Worm (Caenorhabditis elegans) whole organism, L1 larva: Measurements from ENCODE around the gene rpb-2.

ENCODE experiments used
- C04F5.9 ChIP-seq: sonication (generic microtip); optimal IDR thresholded peaks from 2 replicates; lab custom pipeline; 2016; ENCODE audit warnings: missing genetic modification characterization, missing compliant biosample characterization
- F16B12.6 ChIP-seq: fragments of 150-350 bp; optimal IDR thresholded peaks from 2 replicates; lab custom pipeline; 2014; ENCODE audit warnings: missing biosample characterization, missing genetic modification characterization
- aha-1 ChIP-seq: fragments of 150-350 bp; optimal IDR thresholded peaks from 2 replicates; lab custom pipeline; 2014; ENCODE audit warnings: missing biosample characterization, missing genetic modification characterization
- aly-2 ChIP-seq: fragments of 150-350 bp; optimal IDR thresholded peaks from 2 replicates; lab custom pipeline; 2014; ENCODE audit warnings: missing biosample characterization, missing genetic modification characterization
- ama-1 ChIP-seq: fragments of 150-350 bp; optimal IDR thresholded peaks from 2 replicates; lab custom pipeline; 2014
- blmp-1 ChIP-seq: fragments of 150-350 bp; optimal IDR thresholded peaks from 2 replicates; lab custom pipeline; 2014; ENCODE audit warnings: missing biosample characterization, missing genetic modification characterization
- ceh-63 ChIP-seq: fragments of 200-800 bp; sonication (Bioruptor generic); optimal IDR thresholded peaks from 2 replicates; lab custom pipeline; 2018; ENCODE audit warnings: mild to moderate bottlenecking, missing genetic modification characterization, missing compliant biosample characterization
- ces-1 ChIP-seq: fragments of 150-350 bp; optimal IDR thresholded peaks from 2 replicates; lab custom pipeline; 2014; ENCODE audit warnings: missing biosample characterization, missing genetic modification reagents, missing genetic modification characterization
- efl-1 ChIP-seq, 4 experiments: fragments of 150-350 bp; optimal IDR thresholded peaks in 3 of 4; peaks in 1 of 4; 1 replicate in 1 of 4; 2 replicates in 3 of 4; lab custom pipeline; 2014; ENCODE audit warnings: missing biosample characterization in 2 of 4, missing genetic modification characterization in 2 of 4, missing genetic modification reagents in 2 of 4
- efl-3 ChIP-seq: fragments of 200-800 bp; sonication (Bioruptor generic); optimal IDR thresholded peaks from 2 replicates; lab custom pipeline; 2018; ENCODE audit warnings: mild to moderate bottlenecking, missing genetic modification characterization, missing compliant biosample characterization
- egl-13 ChIP-seq: sonication (generic microtip); optimal IDR thresholded peaks from 2 replicates; lab custom pipeline; 2016; ENCODE audit warnings: missing genotype, missing genetic modification reagents, missing genetic modification characterization, missing compliant biosample characterization
- egl-27 ChIP-seq, 2 experiments: fragments of 150-350 bp in 1 of 2; sonication (generic microtip); optimal IDR thresholded peaks; 3 replicates each; lab custom pipeline; 2017 to 2018; ENCODE audit warnings: missing biosample characterization in 2 of 2, missing genetic modification characterization in 2 of 2, missing genetic modification reagents in 2 of 2
- elt-3 ChIP-seq, 6 experiments: fragments of 150-350 bp in 1 of 6; sonication (generic microtip); optimal IDR thresholded peaks; 2 replicates each; lab custom pipeline; 2017 to 2018; ENCODE audit warnings: missing biosample characterization in 6 of 6, missing genetic modification characterization in 6 of 6, inconsistent platforms in 1 of 6
- fkh-10 ChIP-seq: sonication (generic microtip); optimal IDR thresholded peaks from 2 replicates; lab custom pipeline; 2017; ENCODE audit warnings: missing biosample characterization, missing genetic modification reagents, missing genetic modification characterization
- fkh-4 ChIP-seq: sonication (generic microtip); optimal IDR thresholded peaks from 2 replicates; lab custom pipeline; 2016; ENCODE audit warnings: missing compliant biosample characterization, missing genetic modification characterization, borderline replicate concordance
- fkh-8 ChIP-seq: sonication (generic microtip); optimal IDR thresholded peaks from 2 replicates; lab custom pipeline; 2016; ENCODE audit warnings: mild to moderate bottlenecking, missing genetic modification characterization, missing compliant biosample characterization
- fos-1 ChIP-seq: fragments of 150-350 bp; optimal IDR thresholded peaks from 2 replicates; lab custom pipeline; 2014; ENCODE audit warnings: missing biosample characterization, missing genetic modification characterization
- hlh-4 ChIP-seq: sonication (generic microtip); optimal IDR thresholded peaks from 2 replicates; lab custom pipeline; 2016; ENCODE audit warnings: mild to moderate bottlenecking, missing genetic modification characterization, missing compliant biosample characterization
- isw-1 ChIP-seq: fragments of 200-800 bp; sonication (Bioruptor generic); IDR thresholded peaks from 2 replicates; pipeline ENCODE4 v1.3.6; 2022; ENCODE audit warnings: missing genetic modification characterization, missing compliant biosample characterization
- lin-15B ChIP-seq: fragments of 150-350 bp; sonication (generic microtip); optimal IDR thresholded peaks from 3 replicates; lab custom pipeline; 2014; ENCODE audit warnings: missing biosample characterization, missing genetic modification characterization
- lin-35 ChIP-seq, 2 experiments: fragments of 150-350 bp; optimal IDR thresholded peaks; 2 replicates each; lab custom pipeline; 2014; ENCODE audit warnings: missing biosample characterization in 2 of 2, missing genetic modification characterization in 2 of 2, missing genetic modification reagents in 2 of 2
- lin-39 ChIP-seq: fragments of 150-350 bp; optimal IDR thresholded peaks from 2 replicates; lab custom pipeline; 2014; ENCODE audit warnings: missing biosample characterization, missing genetic modification reagents, missing genetic modification characterization
- mdl-1 ChIP-seq, 2 experiments: fragments of 150-350 bp; optimal IDR thresholded peaks; 2 replicates each; lab custom pipeline; 2014 to 2017; ENCODE audit warnings: missing biosample characterization in 2 of 2, missing genetic modification characterization in 2 of 2, inconsistent platforms in 1 of 2
- mep-1 ChIP-seq: fragments of 150-350 bp; optimal IDR thresholded peaks from 2 replicates; lab custom pipeline; 2014; ENCODE audit warnings: missing biosample characterization, missing genetic modification characterization
- nhr-12 ChIP-seq: sonication (generic microtip); optimal IDR thresholded peaks from 2 replicates; lab custom pipeline; 2017; ENCODE audit warnings: missing biosample characterization, missing genetic modification characterization
- nhr-19 ChIP-seq: fragments of 200-800 bp; sonication (Bioruptor generic); conservative IDR thresholded peaks from 2 replicates; pipeline ENCODE4 v1.3.6; 2022; ENCODE audit warnings: missing genetic modification characterization, missing compliant biosample characterization
- nhr-20 ChIP-seq: sonication (generic microtip); optimal IDR thresholded peaks from 2 replicates; lab custom pipeline; 2016; ENCODE audit warnings: mild to moderate bottlenecking, missing genetic modification characterization, missing compliant biosample characterization
- nhr-76 ChIP-seq: sonication (generic microtip); optimal IDR thresholded peaks from 2 replicates; lab custom pipeline; 2017; ENCODE audit warnings: missing biosample characterization, missing genetic modification characterization
- nhr-77 ChIP-seq: fragments of 150-350 bp; optimal IDR thresholded peaks from 2 replicates; lab custom pipeline; 2014; ENCODE audit warnings: missing biosample characterization, missing genetic modification characterization
- nhr-85 ChIP-seq: sonication (generic microtip); peaks from one replicate; lab custom pipeline; 2016; ENCODE audit warnings: missing genetic modification characterization, inconsistent platforms, missing compliant biosample characterization
- nhr-90 ChIP-seq: sonication (generic microtip); optimal IDR thresholded peaks from 2 replicates; lab custom pipeline; 2016; ENCODE audit warnings: mild to moderate bottlenecking, missing genetic modification characterization, missing compliant biosample characterization; ENCODE audit not compliant: poor library complexity
- pag-3 ChIP-seq: sonication (generic microtip); optimal IDR thresholded peaks from 2 replicates; lab custom pipeline; 2017; ENCODE audit warnings: missing genetic modification characterization, mild to moderate bottlenecking, missing compliant biosample characterization, antibody characterized with exemption, borderline replicate concordance; ENCODE audit not compliant: insufficient read depth
- pax-3 ChIP-seq: fragments of 200-800 bp; sonication (Bioruptor generic); optimal IDR thresholded peaks from 2 replicates; lab custom pipeline; 2018; ENCODE audit warnings: mild to moderate bottlenecking, missing genetic modification characterization, moderate library complexity, missing compliant biosample characterization
- snu-23 ChIP-seq: sonication (generic microtip); optimal IDR thresholded peaks from 2 replicates; lab custom pipeline; 2016; ENCODE audit warnings: missing genetic modification characterization, missing compliant biosample characterization
- sox-4 ChIP-seq: sonication (generic microtip); optimal IDR thresholded peaks from 2 replicates; lab custom pipeline; 2016; ENCODE audit warnings: missing genetic modification characterization, missing compliant biosample characterization
- sup-37 ChIP-seq: fragments of 200-800 bp; sonication (Bioruptor generic); optimal IDR thresholded peaks from 2 replicates; lab custom pipeline; 2018; ENCODE audit warnings: mild to moderate bottlenecking, missing genetic modification characterization, missing compliant biosample characterization
- tbx-2 ChIP-seq: sonication (generic microtip); optimal IDR thresholded peaks from 2 replicates; lab custom pipeline; 2016; ENCODE audit warnings: missing genetic modification characterization, missing compliant biosample characterization
- tlp-1 ChIP-seq: fragments of 150-350 bp; optimal IDR thresholded peaks from 2 replicates; lab custom pipeline; 2014; ENCODE audit warnings: missing biosample characterization, missing genetic modification characterization
- unc-62 ChIP-seq: fragments of 150-350 bp; optimal IDR thresholded peaks from 2 replicates; lab custom pipeline; 2014; ENCODE audit warnings: missing biosample characterization, missing genetic modification reagents, missing genetic modification characterization
- vab-15 ChIP-seq: sonication (generic microtip); optimal IDR thresholded peaks from 2 replicates; lab custom pipeline; 2017; ENCODE audit warnings: missing genotype, mild to moderate bottlenecking, missing genetic modification characterization, missing compliant biosample characterization
- xbp-1 ChIP-seq: sonication (generic microtip); optimal IDR thresholded peaks from 2 replicates; lab custom pipeline; 2016; ENCODE audit warnings: missing genetic modification characterization, missing compliant biosample characterization
- zag-1 ChIP-seq: fragments of 150-350 bp; optimal IDR thresholded peaks from 2 replicates; lab custom pipeline; 2014; ENCODE audit warnings: missing biosample characterization, missing genetic modification characterization
- ztf-11 ChIP-seq, 2 experiments: sonication (generic microtip); optimal IDR thresholded peaks; 2 replicates each; lab custom pipeline; 2016 to 2017; ENCODE audit warnings: missing genetic modification characterization in 2 of 2, missing biosample characterization in 1 of 2, missing compliant biosample characterization in 1 of 2

The rpb-2 gene

ce11 chrIII:4951210-4951609 lies 11.8 kb downstream of the rpb-2 start:
- TF ChIP-seq snu-23 (GFP tag; lab: Kevin White, UChicago) (no peak), egl-27 (tag; optimal IDR thresholded peaks at IDR 0.05; lab: Kevin White, UChicago) (no peak), nhr-90 (tag; lab: Kevin White, UChicago) (no peak), aha-1 (no peak), fkh-10 (GFP tag; lab: Kevin White, UChicago) (no peak), nhr-19 (GFP tag; lab: Robert Waterston, UW) (no peak), lin-39 (tag; lab: Kevin White, UChicago) (no peak), nhr-12 (tag; lab: Kevin White, UChicago) (no peak), C04F5.9 (tag; lab: Kevin White, UChicago) (no peak), efl-1 (optimal IDR thresholded peaks at IDR 0.05; lab: Kevin White, UChicago) (no peak), efl-1 (GFP tag; optimal IDR thresholded peaks at IDR 0.05 in 1 of 2; lab: Kevin White, UChicago) (no peak), zag-1 (tag; lab: Kevin White, UChicago) (no peak), fos-1 (tag; lab: Kevin White, UChicago) (no peak), aly-2 (no peak), egl-13 (no peak)

ce11 chrIII:4951824-4952223 lies 12.5 kb downstream of the rpb-2 start, which contains the start of gene flh-2:
TSS of gene flh-2 (plus strand) at chrIII:4952124.
- TF ChIP-seq mep-1: no peak
- TF ChIP-seq tlp-1 (tag; lab: Kevin White, UChicago): no peak
- TF ChIP-seq egl-13: no peak
- TF ChIP-seq efl-3 (GFP tag; lab: Kevin White, UChicago): no peak
- no peak for TF ChIP-seq nhr-76
- TF ChIP-seq sup-37 (GFP tag; lab: Kevin White, UChicago): no peak
- no peak for TF ChIP-seq nhr-20 (tag; lab: Kevin White, UChicago)
- TF ChIP-seq zag-1 (tag; lab: Kevin White, UChicago): no peak
- TF ChIP-seq hlh-4: no peak
- TF ChIP-seq fkh-8 (tag; lab: Kevin White, UChicago): no peak
- no peak for TF ChIP-seq pax-3 (tag; lab: Kevin White, UChicago)
- TF ChIP-seq vab-15 (tag; lab: Kevin White, UChicago): no peak
- TF ChIP-seq ama-1 (lab: Kevin White, UChicago): no peak
- no peak for TF ChIP-seq sox-4 (tag; lab: Kevin White, UChicago)
- no peak for TF ChIP-seq nhr-77 (tag; lab: Kevin White, UChicago)

ce11 chrIII:4952970-4953369 lies 13.6 kb downstream of the rpb-2 start:
- TF ChIP-seq mdl-1 (tag; optimal IDR thresholded peaks at IDR 0.05; lab: Kevin White, UChicago): no peak
- no peak for TF ChIP-seq unc-62
- no peak for TF ChIP-seq ces-1 (GFP tag; lab: Kevin White, UChicago)
- TF ChIP-seq lin-15B (tag; lab: Kevin White, UChicago): no peak
- TF ChIP-seq nhr-85 (tag; lab: Kevin White, UChicago): no peak
- TF ChIP-seq pag-3 (tag; lab: Kevin White, UChicago): no peak
- TF ChIP-seq blmp-1: no peak
- no peak for TF ChIP-seq nhr-12 (tag; lab: Kevin White, UChicago)
- TF ChIP-seq ztf-11 (tag; optimal IDR thresholded peaks at IDR 0.05; lab: Kevin White, UChicago): no peak
- TF ChIP-seq isw-1 (GFP tag; lab: Robert Waterston, UW): no peak
- TF ChIP-seq tbx-2: no peak
- TF ChIP-seq zag-1 (tag; lab: Kevin White, UChicago): no peak
- TF ChIP-seq, all 84 proteins: peak for 0

ce11 chrIII:4956566-4956965 lies 17.2 kb downstream of the rpb-2 start, which contains the start of gene C26E6.1:
TSS of gene C26E6.1 (plus strand) at chrIII:4956866.
- no peak for TF ChIP-seq lin-35 (GFP tag; optimal IDR thresholded peaks at IDR 0.05; lab: Kevin White, UChicago)
- no peak for TF ChIP-seq pax-3 (tag; lab: Kevin White, UChicago)
- no peak for TF ChIP-seq xbp-1 (tag; lab: Kevin White, UChicago)
- TF ChIP-seq nhr-20 (tag; lab: Kevin White, UChicago): no peak
- no peak for TF ChIP-seq ceh-63 (GFP tag; lab: Kevin White, UChicago)
- no peak for TF ChIP-seq fkh-4 (tag; lab: Kevin White, UChicago)
- TF ChIP-seq pag-3 (tag; lab: Kevin White, UChicago): no peak
- no peak for TF ChIP-seq nhr-19 (GFP tag; lab: Robert Waterston, UW)
- TF ChIP-seq elt-3 (tag; optimal IDR thresholded peaks at IDR 0.05; lab: Kevin White, UChicago): no peak
- TF ChIP-seq nhr-12 (tag; lab: Kevin White, UChicago): no peak
- no peak for TF ChIP-seq sup-37 (GFP tag; lab: Kevin White, UChicago)
- no peak for TF ChIP-seq F16B12.6 (tag; lab: Kevin White, UChicago)
